Worm (Caenorhabditis elegans) whole organism, young adult: ENCODE measurements around the gene twk-8.

Experiments
- D2030.7 ChIP-seq: fragments of 200-800 bp; sonication (Bioruptor generic); IDR thresholded peaks from 2 replicates; pipeline ENCODE4 v1.3.6; 2022; ENCODE audit warnings: missing genetic modification reagents, missing genetic modification characterization, missing compliant biosample characterization
- F22D6.2 ChIP-seq: sonication (generic microtip); optimal IDR thresholded peaks from 2 replicates; lab custom pipeline; 2016; ENCODE audit warnings: mild to moderate bottlenecking, missing genetic modification characterization, missing compliant biosample characterization
- F23B12.7 ChIP-seq: sonication (generic microtip); optimal IDR thresholded peaks from 2 replicates; lab custom pipeline; 2017; ENCODE audit warnings: missing genetic modification characterization, mild to moderate bottlenecking, missing compliant biosample characterization, antibody characterized with exemption, moderate library complexity; ENCODE audit not compliant: insufficient read depth
- F33H1.4 ChIP-seq: fragments of 200-800 bp; sonication (Bioruptor generic); IDR thresholded peaks from 2 replicates; pipeline ENCODE4 v1.3.6; 2022; ENCODE audit warnings: missing genetic modification reagents, missing genetic modification characterization, missing compliant biosample characterization
- F37B4.10 ChIP-seq: fragments of 200-800 bp; sonication (Bioruptor generic); IDR thresholded peaks from 2 replicates; pipeline ENCODE4 v1.3.6; 2022; ENCODE audit warnings: missing genetic modification characterization, missing compliant biosample characterization
- F39B2.1 ChIP-seq: fragments of 200-800 bp; sonication (Bioruptor generic); IDR thresholded peaks from 2 replicates; pipeline ENCODE4 v1.3.6; 2022; ENCODE audit warnings: missing genetic modification reagents, missing genetic modification characterization, missing compliant biosample characterization
- F49E8.2 ChIP-seq: sonication (generic microtip); optimal IDR thresholded peaks from 3 replicates; lab custom pipeline; 2017; ENCODE audit warnings: missing genetic modification characterization, mild to moderate bottlenecking, missing compliant biosample characterization, antibody characterized with exemption, moderate library complexity; ENCODE audit not compliant: insufficient read depth
- F52B5.7 ChIP-seq: sonication (generic microtip); optimal IDR thresholded peaks from 2 replicates; lab custom pipeline; 2016; ENCODE audit warnings: mild to moderate bottlenecking, missing genetic modification characterization, missing compliant biosample characterization
- F55B11.4 ChIP-seq: sonication (generic microtip); optimal IDR thresholded peaks from 2 replicates; lab custom pipeline; 2016; ENCODE audit warnings: missing compliant biosample characterization, missing genetic modification characterization, borderline replicate concordance; ENCODE audit not compliant: insufficient read depth
- F57A8.1 ChIP-seq: fragments of 200-800 bp; sonication (Bioruptor generic); optimal IDR thresholded peaks from 2 replicates; lab custom pipeline; 2018; ENCODE audit warnings: mild to moderate bottlenecking, missing genetic modification characterization, moderate library complexity, missing compliant biosample characterization
- T26A5.8 ChIP-seq: sonication (generic microtip); optimal IDR thresholded peaks from 2 replicates; lab custom pipeline; 2016; ENCODE audit warnings: missing genetic modification characterization, missing compliant biosample characterization
- Y79H2A.3 ChIP-seq: fragments of 200-800 bp; sonication (Bioruptor generic); conservative IDR thresholded peaks from 2 replicates; pipeline ENCODE4 v1.3.6; 2022; ENCODE audit warnings: missing genetic modification reagents, missing genetic modification characterization, missing compliant biosample characterization
- ama-1 ChIP-seq, 3 experiments: fragments of 150-350 bp in 1 of 3; sonication (generic microtip) in 2 of 3; optimal IDR thresholded peaks; 2 replicates each; lab custom pipeline; 2014 to 2018; ENCODE audit warnings: missing biosample characterization in 2 of 3, missing genetic modification characterization in 2 of 3, missing genetic modification reagents in 2 of 3
- aptf-3 ChIP-seq: fragments of 200-800 bp; sonication (Bioruptor generic); IDR thresholded peaks from 2 replicates; pipeline ENCODE4 v1.3.6; 2022; ENCODE audit warnings: missing genetic modification characterization, missing compliant biosample characterization
- atf-7 ChIP-seq: sonication (generic microtip); optimal IDR thresholded peaks from 2 replicates; lab custom pipeline; 2017; ENCODE audit warnings: mild to moderate bottlenecking, missing genetic modification characterization, missing compliant biosample characterization
- attf-6 ChIP-seq: fragments of 200-800 bp; sonication (Bioruptor generic); IDR thresholded peaks from 2 replicates; pipeline ENCODE4 v1.3.6; 2022; ENCODE audit warnings: missing genetic modification reagents, missing genetic modification characterization, missing compliant biosample characterization
- bed-1 ChIP-seq: fragments of 200-800 bp; sonication (Bioruptor generic); IDR thresholded peaks from 2 replicates; pipeline ENCODE4 v1.3.6; 2022; ENCODE audit warnings: missing genetic modification reagents, missing genetic modification characterization, missing compliant biosample characterization
- bed-2 ChIP-seq: fragments of 200-800 bp; sonication (Bioruptor generic); IDR thresholded peaks from 2 replicates; pipeline ENCODE4 v1.3.6; 2022; ENCODE audit warnings: missing genetic modification reagents, missing genetic modification characterization, missing compliant biosample characterization
- cebp-2 ChIP-seq: fragments of 200-800 bp; sonication (Bioruptor generic); IDR thresholded peaks from 2 replicates; pipeline ENCODE4 v1.3.6; 2022; ENCODE audit warnings: missing genetic modification characterization, missing compliant biosample characterization
- ceh-27 ChIP-seq: fragments of 200-800 bp; sonication (Bioruptor generic); optimal IDR thresholded peaks from 2 replicates; lab custom pipeline; 2018; ENCODE audit warnings: mild to moderate bottlenecking, missing genetic modification characterization, moderate library complexity, missing compliant biosample characterization
- ceh-58 ChIP-seq: fragments of 200-800 bp; sonication (Bioruptor generic); IDR thresholded peaks from 2 replicates; pipeline ENCODE4 v1.3.6; 2022; ENCODE audit warnings: missing genetic modification characterization, missing compliant biosample characterization
- ceh-79 ChIP-seq: sonication (generic microtip); optimal IDR thresholded peaks from 2 replicates; lab custom pipeline; 2017; ENCODE audit warnings: mild to moderate bottlenecking, missing genetic modification characterization, missing compliant biosample characterization
- chd-7 ChIP-seq: sonication (generic microtip); optimal IDR thresholded peaks from 2 replicates; lab custom pipeline; 2016; ENCODE audit warnings: mild to moderate bottlenecking, missing genetic modification characterization, moderate library complexity, missing compliant biosample characterization
- die-1 ChIP-seq: sonication (generic microtip); optimal IDR thresholded peaks from 2 replicates; lab custom pipeline; 2016; ENCODE audit warnings: missing genotype, mild to moderate bottlenecking, missing genetic modification characterization, missing compliant biosample characterization
- egrh-3 ChIP-seq: fragments of 200-800 bp; sonication (Bioruptor generic); IDR thresholded peaks from 2 replicates; pipeline ENCODE4 v1.3.6; 2022; ENCODE audit warnings: missing genetic modification reagents, missing genetic modification characterization, missing compliant biosample characterization
- ets-4 ChIP-seq: fragments of 200-800 bp; sonication (Bioruptor generic); optimal IDR thresholded peaks from 2 replicates; lab custom pipeline; 2018; ENCODE audit warnings: mild to moderate bottlenecking, missing genetic modification characterization, missing compliant biosample characterization
- him-1 ChIP-seq: sonication (generic microtip); optimal IDR thresholded peaks from 2 replicates; lab custom pipeline; 2016; ENCODE audit warnings: missing genotype, missing genetic modification reagents, missing genetic modification characterization, missing compliant biosample characterization
- hlh-12 ChIP-seq: sonication (generic microtip); optimal IDR thresholded peaks from 2 replicates; lab custom pipeline; 2016; ENCODE audit warnings: missing genetic modification characterization, missing compliant biosample characterization
- hmg-1.2 ChIP-seq: fragments of 200-800 bp; sonication (Bioruptor generic); IDR thresholded peaks from 2 replicates; pipeline ENCODE4 v1.3.6; 2022; ENCODE audit warnings: missing genetic modification reagents, missing genetic modification characterization, missing compliant biosample characterization
- hrde-1 ChIP-seq: sonication (generic microtip); optimal IDR thresholded peaks from 2 replicates; lab custom pipeline; 2016; ENCODE audit warnings: missing genetic modification characterization, mild to moderate bottlenecking, missing compliant biosample characterization, moderate library complexity, missing genotype, missing genetic modification reagents, borderline replicate concordance
- hsf-1 ChIP-seq: fragments of 200-800 bp; sonication (Bioruptor generic); IDR thresholded peaks from 2 replicates; pipeline ENCODE4 v1.3.6; 2022; ENCODE audit warnings: missing genetic modification reagents, missing genetic modification characterization, missing compliant biosample characterization
- lag-1 ChIP-seq: fragments of 200-800 bp; sonication (Bioruptor generic); IDR thresholded peaks from 2 replicates; pipeline ENCODE4 v1.3.6; 2022; ENCODE audit warnings: missing genetic modification reagents, missing genetic modification characterization, missing compliant biosample characterization
- lin-26 ChIP-seq: fragments of 200-800 bp; sonication (Bioruptor generic); IDR thresholded peaks from 2 replicates; pipeline ENCODE4 v1.3.6; 2022; ENCODE audit warnings: missing genetic modification reagents, missing genetic modification characterization, missing compliant biosample characterization
- nhr-179 ChIP-seq: sonication (generic microtip); optimal IDR thresholded peaks from 2 replicates; lab custom pipeline; 2016; ENCODE audit warnings: mild to moderate bottlenecking, missing genetic modification characterization, missing compliant biosample characterization
- nhr-90 ChIP-seq: sonication (generic microtip); optimal IDR thresholded peaks from 2 replicates; lab custom pipeline; 2016; ENCODE audit warnings: missing genotype, mild to moderate bottlenecking, missing genetic modification characterization, missing compliant biosample characterization
- pbrm-1 ChIP-seq: fragments of 200-800 bp; sonication (Bioruptor generic); IDR thresholded peaks from 2 replicates; pipeline ENCODE4 v1.3.6; 2022; ENCODE audit warnings: missing genetic modification reagents, missing genetic modification characterization, missing compliant biosample characterization
- pha-4 ChIP-seq: fragments of 150-350 bp; sonication (generic microtip); optimal IDR thresholded peaks from 2 replicates; lab custom pipeline; 2014; ENCODE audit warnings: missing biosample characterization, missing genetic modification reagents, missing genetic modification characterization
- rcor-1 ChIP-seq: fragments of 200-800 bp; sonication (Bioruptor generic); IDR thresholded peaks from 2 replicates; pipeline ENCODE4 v1.3.6; 2022; ENCODE audit warnings: missing genetic modification reagents, missing genetic modification characterization, missing compliant biosample characterization
- snpc-1.1 ChIP-seq: sonication (generic microtip); optimal IDR thresholded peaks from 2 replicates; lab custom pipeline; 2017; ENCODE audit warnings: missing genetic modification characterization, mild to moderate bottlenecking, missing compliant biosample characterization, antibody characterized with exemption, moderate library complexity, missing genotype, missing genetic modification reagents; ENCODE audit not compliant: insufficient read depth
- ztf-28 ChIP-seq: fragments of 200-800 bp; sonication (Bioruptor generic); IDR thresholded peaks from 2 replicates; pipeline ENCODE4 v1.3.6; 2022; ENCODE audit warnings: missing genetic modification reagents, missing genetic modification characterization, missing compliant biosample characterization
- ztf-6 ChIP-seq: fragments of 200-800 bp; sonication (Bioruptor generic); IDR thresholded peaks from 2 replicates; pipeline ENCODE4 v1.3.6; 2022; ENCODE audit warnings: missing genetic modification reagents, missing genetic modification characterization, missing compliant biosample characterization

Gene twk-8

DNA sequence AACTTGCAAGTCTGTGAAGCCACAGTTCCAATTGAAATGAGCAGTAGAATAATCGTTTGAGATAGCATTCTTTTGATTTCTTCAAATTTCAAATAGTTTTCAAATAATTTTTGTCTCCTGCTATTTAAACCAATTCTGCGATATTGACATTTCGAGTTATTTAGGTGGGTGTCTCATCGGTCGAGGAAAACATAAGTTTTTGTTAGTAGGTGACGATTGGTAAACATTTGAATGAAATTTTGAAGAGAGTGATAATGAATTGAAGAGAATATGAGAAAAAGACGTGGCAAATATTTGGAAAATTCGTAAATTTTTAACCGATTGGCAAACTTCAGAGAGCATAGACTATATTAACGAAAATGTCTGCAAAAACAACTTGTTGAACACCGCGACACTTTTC is 41.8 kb upstream of the twk-8 start, which contains the start of gene Y73F4A.3:
Y73F4A.3 (minus strand) TSS at position 101 of the 400 bp plus-strand sequence.
- TF ChIP-seq die-1 (tag; lab: Kevin White, UChicago) (no peak), egrh-3 (GFP tag; lab: Robert Waterston, UW) (no peak), hmg-1.2 (GFP tag; lab: Robert Waterston, UW) (no peak), attf-6 (GFP tag; lab: Robert Waterston, UW) (no peak), F49E8.2 (tag; lab: Kevin White, UChicago) (no peak), ceh-58 (GFP tag; lab: Robert Waterston, UW) (no peak), cebp-2 (GFP tag; lab: Robert Waterston, UW) (no peak), lag-1 (GFP tag; lab: Robert Waterston, UW) (no peak), nhr-90 (no peak), bed-1 (GFP tag; lab: Robert Waterston, UW) (no peak), T26A5.8 (tag; lab: Kevin White, UChicago) (no peak), F55B11.4 (tag; lab: Kevin White, UChicago) (no peak), F23B12.7 (no peak), F37B4.10 (no peak), pbrm-1 (GFP tag; lab: Robert Waterston, UW) (no peak), D2030.7 (GFP tag; lab: Robert Waterston, UW) (no peak), ets-4 (no peak), nhr-179 (tag; lab: Kevin White, UChicago) (no peak), ceh-79 (tag; lab: Kevin White, UChicago) (no peak)

DNA sequence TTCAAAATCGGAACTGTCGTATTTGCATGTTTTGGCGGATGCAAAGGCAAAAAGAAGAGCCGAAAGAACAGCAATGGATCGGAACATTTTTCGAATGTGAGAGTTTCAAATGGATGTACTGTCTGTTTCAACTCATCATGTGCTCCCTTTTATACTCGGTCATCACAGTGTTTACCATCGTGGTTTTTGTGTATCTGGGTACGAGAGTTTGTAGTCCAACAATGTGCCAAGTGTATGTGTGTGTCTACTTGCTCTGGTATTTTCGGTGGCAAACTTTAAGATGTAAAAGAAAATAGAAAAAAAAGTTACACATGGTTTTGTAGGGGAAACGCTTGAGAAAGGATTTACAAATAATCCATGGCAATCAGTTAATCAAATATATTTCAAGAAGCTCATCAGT is 38.9 kb upstream of the twk-8 start, which contains the start of gene Y73F4A.2:
Y73F4A.2 (minus strand) TSS at position 124 of the 400 bp plus-strand sequence.
- TF ChIP-seq ztf-6 (GFP tag; lab: Robert Waterston, UW): no peak
- no peak for TF ChIP-seq ztf-28
- no peak for TF ChIP-seq F52B5.7
- TF ChIP-seq hrde-1: no peak
- TF ChIP-seq him-1 (tag; lab: Kevin White, UChicago): no peak
- TF ChIP-seq snpc-1.1 (tag; lab: Kevin White, UChicago): no peak
- TF ChIP-seq bed-2 (GFP tag; lab: Robert Waterston, UW): no peak
- TF ChIP-seq rcor-1 (GFP tag; lab: Robert Waterston, UW): no peak
- no peak for TF ChIP-seq aptf-3 (GFP tag; lab: Robert Waterston, UW)
- no peak for TF ChIP-seq hsf-1 (GFP tag; lab: Robert Waterston, UW)
- no peak for TF ChIP-seq lin-26 (GFP tag; lab: Robert Waterston, UW)

DNA sequence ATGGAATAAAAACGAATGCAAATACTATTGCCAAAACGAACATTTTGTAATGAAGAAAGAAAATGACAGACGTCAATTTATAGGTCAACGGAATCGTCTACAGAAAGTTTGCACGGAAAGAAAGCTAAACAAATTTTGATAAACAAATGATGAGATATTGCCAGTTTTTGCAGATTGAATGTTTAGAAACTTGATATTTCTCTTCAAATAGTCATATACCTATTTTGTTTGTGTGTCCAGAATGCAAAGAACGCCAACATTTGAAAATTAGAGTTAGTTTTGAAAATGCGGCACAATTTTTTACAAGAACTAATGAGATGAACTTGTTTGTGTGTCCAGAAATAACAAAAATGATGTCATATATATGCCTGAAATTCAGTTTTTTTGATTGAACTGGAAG is 36.9 kb upstream of the twk-8 start, which contains the start of gene Y73F4A.1:
Y73F4A.1 (minus strand) TSS at position 101 of the 400 bp plus-strand sequence.
- TF ChIP-seq F33H1.4 (GFP tag; lab: Robert Waterston, UW) (no peak), hlh-12 (no peak), Y79H2A.3 (GFP tag; lab: Robert Waterston, UW) (no peak), aptf-3 (GFP tag; lab: Robert Waterston, UW) (no peak), F22D6.2 (tag; lab: Kevin White, UChicago) (no peak), F55B11.4 (tag; lab: Kevin White, UChicago) (no peak), atf-7 (no peak), ceh-27 (GFP tag; lab: Kevin White, UChicago) (no peak), ets-4 (no peak), chd-7 (no peak), F57A8.1 (GFP tag; lab: Kevin White, UChicago) (no peak), F39B2.1 (no peak), pha-4 (no peak), ama-1 (optimal IDR thresholded peaks at IDR 0.05; lab: Kevin White, UChicago) (no peak), ama-1 (GFP tag; optimal IDR thresholded peaks at IDR 0.05; lab: Kevin White, UChicago) (no peak)
